Worm (Caenorhabditis elegans): Measurements from ENCODE around the gene F55E10.1.

- TF ChIP-seq drap-1 (GFP tag; optimal IDR thresholded peaks at IDR 0.05), result no peak
- TF ChIP-seq sptf-1 (tag; optimal IDR thresholded peaks at IDR 0.05), result no peak
- no peak for TF ChIP-seq snpc-4 (tag; optimal IDR thresholded peaks at IDR 0.05)
- TF ChIP-seq mls-2 (tag; optimal IDR thresholded peaks at IDR 0.05), result no peak
- no peak for TF ChIP-seq M03D4.4 (tag; optimal IDR thresholded peaks at IDR 0.05)
- TF ChIP-seq nhr-12 (tag; optimal IDR thresholded peaks at IDR 0.05), result no peak
- no peak for TF ChIP-seq lin-13 (tag; optimal IDR thresholded peaks at IDR 0.05)
These were observed 14.5 kb downstream of the F55E10.1 start for ce11 chrX:8356305-8356704.
